Fruit fly (Drosophila melanogaster): ENCODE results near the gene CG1161.

Gene CG1161

DNA sequence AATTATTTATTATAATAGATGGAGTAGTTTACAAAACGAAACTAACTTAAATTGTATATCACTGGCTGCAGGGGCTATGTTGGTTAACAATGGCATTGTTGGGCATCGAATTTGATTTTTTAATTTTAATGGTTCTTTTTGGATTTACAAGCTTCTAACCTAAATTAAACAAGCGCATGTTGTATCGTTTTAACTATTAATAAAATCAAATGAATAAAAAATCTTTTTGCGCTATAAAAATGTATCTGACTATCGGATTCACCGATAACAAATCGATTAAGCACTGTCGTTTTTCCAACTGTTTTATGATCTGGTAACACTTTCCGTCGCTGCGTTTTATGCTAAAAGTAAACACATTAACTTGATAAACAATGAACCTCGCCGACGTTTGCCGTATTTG is 19.8 kb downstream of the CG1161 start, which contains the start of the genes hd and CG14667:
Gene hd (minus strand): TSS at position 243 of the 400 bp plus-strand sequence.
Gene CG14667 (plus strand): TSS at position 303 of the 400 bp plus-strand sequence.
- TF ChIP-seq noc (tag; optimal IDR thresholded peaks at IDR 0.05): no peak

- TF ChIP-seq noc (tag; optimal IDR thresholded peaks at IDR 0.05): no peak
These were observed 21.7 kb downstream of the CG1161 start, which contains the start of gene 7B2 for dm6 chr3R:5376612-5377011. Gene 7B2 (plus strand): TSS chr3R:5376780.

DNA sequence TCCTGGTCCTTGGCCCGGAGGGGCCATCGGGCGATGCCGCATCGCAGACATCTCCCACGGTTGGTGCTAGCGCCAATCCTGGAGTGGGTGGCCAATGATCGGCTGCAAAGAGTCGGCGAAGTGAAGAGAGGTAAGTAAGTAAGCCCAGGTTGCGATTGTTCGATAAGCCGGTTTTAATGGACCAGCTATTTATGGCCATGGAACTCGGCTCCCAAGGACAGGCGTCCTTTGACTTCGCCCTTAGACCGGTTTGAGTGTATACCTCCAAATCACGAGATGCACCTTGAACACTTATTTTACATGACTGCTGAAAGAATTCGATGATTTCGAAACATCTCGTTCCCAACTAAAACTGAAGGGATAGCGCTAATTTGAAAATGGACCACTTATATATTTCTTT is 30.9 kb downstream of the CG1161 start:
- no peak for TF ChIP-seq noc (tag; optimal IDR thresholded peaks at IDR 0.05)

- no peak for TF ChIP-seq noc (tag; optimal IDR thresholded peaks at IDR 0.05)
These were observed 32.7 kb downstream of the CG1161 start, which contains the start of gene CG14668 for dm6 chr3R:5387564-5387963. Gene CG14668 (minus strand): TSS chr3R:5387664.

DNA sequence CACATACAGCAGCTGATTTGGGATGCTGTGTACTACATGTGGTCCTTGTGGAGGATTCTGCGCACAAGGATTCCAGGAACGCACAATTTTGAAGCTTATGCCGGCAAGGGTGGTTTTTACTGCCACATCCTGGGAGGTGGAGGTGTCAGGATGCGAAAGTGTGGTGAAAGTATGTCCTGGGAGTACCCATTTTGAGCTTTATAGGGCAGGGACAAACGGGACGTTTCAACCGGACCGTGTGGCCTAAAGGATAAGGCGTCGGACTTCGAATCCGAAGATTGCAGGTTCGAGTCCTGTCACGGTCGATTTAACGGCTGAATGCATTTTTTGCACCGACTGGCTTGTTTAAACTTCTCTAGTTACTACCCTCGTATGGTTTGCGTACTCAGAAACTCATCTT is 33.1 kb downstream of the CG1161 start:
- no peak for TF ChIP-seq noc (tag; optimal IDR thresholded peaks at IDR 0.05)

DNA sequence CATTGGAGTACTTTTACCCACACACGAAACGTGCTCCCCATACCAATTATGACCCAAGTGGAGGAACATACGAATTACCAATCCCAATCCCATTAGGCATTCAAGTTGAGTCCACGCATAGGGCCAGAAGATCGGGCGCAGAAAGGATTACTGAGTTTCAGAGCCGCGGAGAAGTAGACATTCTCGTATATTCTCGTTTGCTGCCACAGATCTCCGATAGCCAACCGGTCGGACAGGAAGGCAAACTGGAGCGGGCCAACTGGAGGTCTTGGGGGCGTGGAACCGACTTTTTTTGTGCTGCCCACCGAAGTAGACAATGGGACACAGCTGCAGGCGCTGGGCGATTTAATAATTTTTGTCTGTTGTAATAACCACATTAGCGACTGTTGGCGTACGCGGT is 34.1 kb downstream of the CG1161 start:
- no peak for TF ChIP-seq noc (tag; optimal IDR thresholded peaks at IDR 0.05)

DNA sequence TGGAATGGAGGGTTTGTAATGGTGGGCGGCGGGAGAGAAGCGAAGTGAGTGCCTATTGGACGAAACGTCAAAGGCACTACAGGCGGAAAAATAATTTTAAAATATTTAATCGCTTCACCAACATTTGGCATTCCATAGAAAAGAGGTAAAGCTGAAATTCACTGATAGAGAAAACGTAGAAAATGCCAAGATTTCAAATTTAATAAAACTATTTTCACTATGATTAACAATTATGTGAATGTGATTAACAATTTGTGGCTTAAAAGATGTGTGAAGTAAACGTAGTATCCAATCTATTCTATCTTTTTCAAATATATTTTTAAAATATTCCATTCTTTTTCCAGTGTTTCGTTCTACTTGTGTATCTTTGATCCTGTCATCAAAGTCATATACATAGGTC is 34.5 kb downstream of the CG1161 start:
- no peak for TF ChIP-seq noc (tag; optimal IDR thresholded peaks at IDR 0.05)

dm6 chr3R:5390095-5390663 is 35.3 kb downstream of the CG1161 start:
- no peak for TF ChIP-seq noc (tag; optimal IDR thresholded peaks at IDR 0.05)

- TF ChIP-seq noc (tag; optimal IDR thresholded peaks at IDR 0.05): no peak
These were observed 37.1 kb downstream of the CG1161 start for dm6 chr3R:5392033-5392432.

DNA sequence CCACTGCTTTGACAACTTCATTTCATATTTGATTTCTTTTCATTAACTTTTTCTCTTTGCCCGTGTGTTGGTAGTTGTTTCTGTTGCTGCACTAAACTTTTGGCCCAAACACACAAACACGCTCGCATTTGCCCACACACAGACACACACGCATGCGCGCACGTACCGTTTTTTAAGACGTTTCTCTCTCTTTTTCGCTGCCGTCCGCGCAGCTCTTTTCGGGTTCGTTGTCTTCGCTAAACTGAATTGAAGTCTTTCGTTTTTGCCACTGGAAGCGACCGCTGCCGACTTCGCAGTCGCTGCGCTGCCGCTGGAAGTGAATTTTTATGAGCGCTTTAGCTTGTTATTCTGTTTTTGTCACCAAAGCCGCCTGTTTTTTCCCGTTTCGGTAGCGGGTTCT is 37.7 kb downstream of the CG1161 start, which contains the start of gene kkv:
Gene kkv (minus strand): TSS at position 246 of the 400 bp plus-strand sequence.
- no peak for TF ChIP-seq noc (tag; optimal IDR thresholded peaks at IDR 0.05)

dm6 chr3R:5393742-5394391 is 39.0 kb downstream of the CG1161 start, which contains the start of gene CG1172:
Gene CG1172 (plus strand): TSS chr3R:5393922.
- no peak for TF ChIP-seq noc (tag; optimal IDR thresholded peaks at IDR 0.05)

DNA sequence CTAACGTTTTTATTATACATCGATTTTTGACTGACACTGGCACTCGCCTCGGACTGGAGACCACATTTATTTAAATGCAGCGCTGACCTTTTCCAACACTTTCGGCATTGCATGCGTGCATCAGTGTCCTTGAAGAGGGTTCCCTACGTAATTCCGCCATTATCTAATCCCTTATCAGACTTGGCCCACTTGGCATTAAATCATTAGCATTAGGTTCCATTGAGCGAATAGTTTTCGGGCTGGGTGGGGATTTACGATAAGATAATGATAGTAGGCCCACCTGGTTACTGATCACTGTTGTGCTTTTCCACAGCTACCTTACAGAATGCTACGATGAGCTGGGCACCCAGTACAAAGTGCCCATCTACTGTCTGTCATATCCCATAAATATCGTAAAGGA is 40.3 kb downstream of the CG1161 start:
- TF ChIP-seq noc (tag; optimal IDR thresholded peaks at IDR 0.05): no peak

DNA sequence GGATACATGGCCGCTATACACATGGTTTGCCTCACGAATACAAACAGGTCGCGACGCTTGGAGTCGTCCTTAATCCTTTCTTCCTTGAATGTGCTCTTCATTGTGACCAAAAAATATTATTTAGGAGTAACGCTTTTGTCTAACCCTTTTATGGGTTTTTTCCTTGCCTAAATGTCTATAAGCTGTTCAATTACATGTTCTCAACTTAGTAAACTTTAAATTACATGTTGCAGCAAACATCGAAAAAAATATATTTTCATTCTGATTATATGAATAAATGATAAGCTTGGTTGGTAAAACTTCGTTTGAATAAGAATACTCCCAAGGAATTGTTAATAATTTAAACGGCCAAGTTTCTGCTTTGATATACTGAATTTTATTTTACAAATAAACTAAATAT is 44.2 kb downstream of the CG1161 start, which contains the start of gene Or83a:
Gene Or83a (minus strand): TSS at position 101 of the 400 bp plus-strand sequence.
- TF ChIP-seq noc (tag; optimal IDR thresholded peaks at IDR 0.05): no peak

DNA sequence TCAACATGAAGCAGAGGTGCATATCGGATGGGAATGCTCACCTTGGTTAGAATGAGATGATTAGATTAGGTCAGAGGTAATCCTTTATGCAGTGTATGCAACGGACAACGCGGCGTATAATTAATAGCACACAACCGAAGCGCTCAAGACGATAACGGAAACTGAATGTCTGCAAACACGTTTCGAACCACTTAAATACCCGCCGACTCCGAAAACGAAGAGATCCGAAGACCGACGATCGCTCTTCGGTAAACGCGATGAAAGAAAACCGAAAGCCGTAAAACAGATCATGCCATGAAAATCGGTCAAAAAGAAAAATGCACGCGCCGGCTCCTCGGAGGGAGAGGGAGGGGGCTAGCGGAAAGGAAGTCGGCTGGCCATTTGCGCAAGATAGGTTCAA is 49.1 kb downstream of the CG1161 start, which contains the start of gene CG2663:
Gene CG2663 (minus strand): TSS at position 173 of the 400 bp plus-strand sequence.
- TF ChIP-seq noc (tag; optimal IDR thresholded peaks at IDR 0.05): no peak
